Fruit fly (Drosophila melanogaster) whole organism, embryonic: Measurements from ENCODE around the gene CG17707.

Experiments
- Atf-2 ChIP-seq: fragments of 200-800 bp; sonication (Bioruptor generic); optimal IDR thresholded peaks from 2 replicates; lab custom pipeline; 2016; ENCODE audit warnings: missing biosample characterization, missing genetic modification characterization
- CG10267 ChIP-seq: fragments of 200-800 bp; sonication (Bioruptor generic); optimal IDR thresholded peaks from 2 replicates; lab custom pipeline; 2018; ENCODE audit warnings: missing biosample characterization, mild to moderate bottlenecking, missing genetic modification characterization, moderate library complexity
- CG10959 ChIP-seq: fragments of 200-800 bp; sonication (Bioruptor generic); IDR thresholded peaks from 2 replicates; pipeline ENCODE4 v1.3.6; 2022; ENCODE audit warnings: missing biosample characterization, missing genetic modification characterization
- CG10979 ChIP-seq: fragments of 200-800 bp; sonication (Bioruptor generic); optimal IDR thresholded peaks from 2 replicates; lab custom pipeline; 2018; ENCODE audit warnings: missing biosample characterization, mild to moderate bottlenecking, missing genetic modification characterization, moderate library complexity
- CG11398 ChIP-seq: fragments of 200-800 bp; sonication (Bioruptor generic); optimal IDR thresholded peaks from 2 replicates; lab custom pipeline; 2016; ENCODE audit warnings: missing biosample characterization, missing genetic modification characterization
- CG13287 ChIP-seq: fragments of 200-800 bp; sonication (Bioruptor generic); IDR thresholded peaks from 2 replicates; pipeline ENCODE4 v1.3.6; 2022; ENCODE audit warnings: missing biosample characterization, missing genetic modification characterization; ENCODE audit not compliant: partially characterized antibody
- CG13424 ChIP-seq: fragments of 200-800 bp; sonication (Bioruptor generic); optimal IDR thresholded peaks from 2 replicates; lab custom pipeline; 2019; ENCODE audit warnings: missing biosample characterization, mild to moderate bottlenecking, missing genetic modification characterization, moderate library complexity
- CG14050 ChIP-seq: fragments of 200-800 bp; sonication (Bioruptor generic); IDR thresholded peaks from 3 replicates; pipeline ENCODE4 v1.3.6; 2022; ENCODE audit warnings: missing biosample characterization, missing genetic modification characterization
- CG14441 ChIP-seq: fragments of 200-800 bp; sonication (Bioruptor generic); IDR thresholded peaks from 2 replicates; pipeline ENCODE4 v1.3.6; 2022; ENCODE audit warnings: missing biosample characterization, missing genetic modification characterization
- CG14710 ChIP-seq: fragments of 200-800 bp; sonication (Bioruptor generic); optimal IDR thresholded peaks from 3 replicates; lab custom pipeline; 2019; ENCODE audit warnings: missing biosample characterization, mild to moderate bottlenecking, missing genetic modification characterization, moderate library complexity
- CG15514 ChIP-seq: fragments of 200-800 bp; sonication (Bioruptor generic); optimal IDR thresholded peaks from 3 replicates; lab custom pipeline; 2017; ENCODE audit warnings: missing biosample characterization, missing genetic modification characterization, mild to moderate bottlenecking, moderate library complexity, missing genetic modification reagents
- CG15601 ChIP-seq: fragments of 200-800 bp; sonication (Bioruptor generic); optimal IDR thresholded peaks from 3 replicates; lab custom pipeline; 2019; ENCODE audit warnings: missing biosample characterization, mild to moderate bottlenecking, missing genetic modification characterization, moderate library complexity
- CG16779 ChIP-seq: fragments of 200-800 bp; sonication (Bioruptor generic); IDR thresholded peaks from 2 replicates; pipeline ENCODE4 v1.3.6; 2022; ENCODE audit warnings: missing biosample characterization, missing genetic modification characterization
- CG16863 ChIP-seq: fragments of 200-800 bp; sonication (Bioruptor generic); optimal IDR thresholded peaks from 3 replicates; lab custom pipeline; 2016; ENCODE audit warnings: missing biosample characterization, missing genetic modification characterization
- CG2116 ChIP-seq: fragments of 200-800 bp; sonication (Bioruptor generic); optimal IDR thresholded peaks from 3 replicates; lab custom pipeline; 2018; ENCODE audit warnings: missing biosample characterization, mild to moderate bottlenecking, missing genetic modification characterization
- CG34224 ChIP-seq: fragments of 200-800 bp; sonication (Bioruptor generic); IDR thresholded peaks from 3 replicates; pipeline ENCODE4 v1.3.6; 2022; ENCODE audit warnings: missing biosample characterization, missing genetic modification characterization; ENCODE audit not compliant: partially characterized antibody
- CG34376 ChIP-seq: fragments of 200-800 bp; sonication (Bioruptor generic); optimal IDR thresholded peaks from 2 replicates; lab custom pipeline; 2018; ENCODE audit warnings: missing biosample characterization, mild to moderate bottlenecking, missing genetic modification characterization
- CG3847 ChIP-seq: fragments of 200-800 bp; sonication (Bioruptor generic); IDR thresholded peaks from 2 replicates; pipeline ENCODE4 v1.3.6; 2022; ENCODE audit warnings: missing biosample characterization, missing genetic modification characterization
- CG4360 ChIP-seq: fragments of 200-800 bp; sonication (Bioruptor generic); IDR thresholded peaks from 2 replicates; pipeline ENCODE4 v1.3.6; 2022; ENCODE audit warnings: missing biosample characterization, missing genetic modification characterization
- CG6854 ChIP-seq: fragments of 200-800 bp; sonication (Bioruptor generic); optimal IDR thresholded peaks from 3 replicates; lab custom pipeline; 2017; ENCODE audit warnings: missing biosample characterization, mild to moderate bottlenecking, missing genetic modification characterization
- CG7271 ChIP-seq: fragments of 200-800 bp; sonication (Bioruptor generic); optimal IDR thresholded peaks from 2 replicates; lab custom pipeline; 2018; ENCODE audit warnings: missing biosample characterization, mild to moderate bottlenecking, missing genetic modification characterization, moderate library complexity
- CG9215 ChIP-seq: fragments of 200-800 bp; sonication (Bioruptor generic); IDR thresholded peaks from 2 replicates; pipeline ENCODE4 v1.3.6; 2022; ENCODE audit warnings: missing biosample characterization, missing genetic modification characterization
- Chrac-16 ChIP-seq: fragments of 200-800 bp; sonication (Bioruptor generic); optimal IDR thresholded peaks from 3 replicates; lab custom pipeline; 2016; ENCODE audit warnings: missing biosample characterization, missing genetic modification characterization
- Hand ChIP-seq: fragments of 200-800 bp; sonication (Bioruptor generic); optimal IDR thresholded peaks from 2 replicates; lab custom pipeline; 2017; ENCODE audit warnings: mild to moderate bottlenecking, missing biosample characterization, missing genetic modification reagents, missing genetic modification characterization
- Hr39 ChIP-seq: fragments of >200 bp; optimal IDR thresholded peaks from 2 replicates; lab custom pipeline; 2017
- Hsf ChIP-seq: fragments of 200-800 bp; sonication (Bioruptor generic); optimal IDR thresholded peaks from 3 replicates; lab custom pipeline; 2016; ENCODE audit warnings: missing biosample characterization, missing genetic modification characterization
- MBD-R2 ChIP-seq: fragments of 200-800 bp; sonication (Bioruptor generic); IDR thresholded peaks from 2 replicates; pipeline ENCODE4 v1.3.6; 2022; ENCODE audit warnings: missing biosample characterization, missing genetic modification characterization
- Meics ChIP-seq: fragments of 200-800 bp; sonication (Bioruptor generic); optimal IDR thresholded peaks from 2 replicates; lab custom pipeline; 2017; ENCODE audit warnings: missing biosample characterization, mild to moderate bottlenecking, missing genetic modification characterization
- Sin3A ChIP-seq: fragments of >200 bp; optimal IDR thresholded peaks from 2 replicates; lab custom pipeline; 2018
- Sox100B ChIP-seq: fragments of 200-800 bp; sonication (Bioruptor generic); optimal IDR thresholded peaks from 3 replicates; lab custom pipeline; 2018; ENCODE audit warnings: missing biosample characterization, mild to moderate bottlenecking, missing genetic modification characterization
- Sry-β ChIP-seq: fragments of 200-800 bp; sonication (Bioruptor generic); optimal IDR thresholded peaks from 2 replicates; lab custom pipeline; 2018; ENCODE audit warnings: missing biosample characterization, mild to moderate bottlenecking, missing genetic modification characterization, moderate library complexity
- dan ChIP-seq: fragments of 200-800 bp; sonication (Bioruptor generic); IDR thresholded peaks from 2 replicates; pipeline ENCODE4 v1.3.6; 2022; ENCODE audit warnings: missing biosample characterization, missing genetic modification characterization
- dpn ChIP-seq, 2 experiments: fragments of 200-800 bp; sonication (Bioruptor generic); optimal IDR thresholded peaks; 3 replicates each; lab custom pipeline; 2016; ENCODE audit warnings: missing biosample characterization in 2 of 2, missing genetic modification characterization in 2 of 2
- fru ChIP-seq: fragments of >200 bp; optimal IDR thresholded peaks from 2 replicates; lab custom pipeline; 2017
- hkb ChIP-seq, 2 experiments: fragments of 200-800 bp in 1 of 2; fragments of >200 bp in 1 of 2; sonication (Bioruptor generic) in 1 of 2; IDR thresholded peaks in 1 of 2; optimal IDR thresholded peaks in 1 of 2; 2 replicates each; pipeline versions ENCODE4 v1.3.6 to Lab custom; 2017 to 2022; ENCODE audit warnings: missing biosample characterization in 1 of 2, missing genetic modification characterization in 1 of 2
- inv ChIP-seq: fragments of 200-800 bp; sonication (Bioruptor generic); IDR thresholded peaks from 2 replicates; pipeline ENCODE4 v1.3.6; 2022; ENCODE audit warnings: missing biosample characterization, missing genetic modification characterization; ENCODE audit not compliant: partially characterized antibody
- jing ChIP-seq: fragments of 200-800 bp; sonication (Bioruptor generic); optimal IDR thresholded peaks from 2 replicates; lab custom pipeline; 2018; ENCODE audit warnings: missing biosample characterization, mild to moderate bottlenecking, missing genetic modification characterization
- lbe ChIP-seq: fragments of 200-800 bp; sonication (Bioruptor generic); optimal IDR thresholded peaks from 2 replicates; lab custom pipeline; 2016; ENCODE audit warnings: missing biosample characterization, mild to moderate bottlenecking, missing genetic modification characterization
- nerfin-2 ChIP-seq: fragments of 200-800 bp; sonication (Bioruptor generic); IDR thresholded peaks from 2 replicates; pipeline ENCODE4 v1.3.6; 2022; ENCODE audit warnings: missing biosample characterization, missing genetic modification characterization; ENCODE audit not compliant: partially characterized antibody
- ranshi ChIP-seq: fragments of 200-800 bp; sonication (Bioruptor generic); IDR thresholded peaks from 2 replicates; pipeline ENCODE4 v1.3.6; 2022; ENCODE audit warnings: missing biosample characterization, missing genetic modification characterization
- rib ChIP-seq: fragments of 200-800 bp; sonication (Bioruptor generic); IDR thresholded peaks from 2 replicates; pipeline ENCODE4 v1.3.6; 2022; ENCODE audit warnings: missing biosample characterization, missing genetic modification characterization
- sima ChIP-seq: fragments of 200-800 bp; sonication (Bioruptor generic); optimal IDR thresholded peaks from 2 replicates; lab custom pipeline; 2016; ENCODE audit warnings: missing biosample characterization, missing genetic modification characterization
- slou ChIP-seq: fragments of 200-800 bp; sonication (Bioruptor generic); optimal IDR thresholded peaks from 3 replicates; lab custom pipeline; 2016; ENCODE audit warnings: missing biosample characterization, missing genetic modification characterization
- slp2 ChIP-seq: fragments of 200-800 bp; sonication (Bioruptor generic); optimal IDR thresholded peaks from 2 replicates; lab custom pipeline; 2016; ENCODE audit warnings: missing biosample characterization, missing genetic modification characterization
- ssp ChIP-seq: fragments of 200-800 bp; sonication (Bioruptor generic); IDR thresholded peaks from 2 replicates; pipeline ENCODE4 v1.3.6; 2022; ENCODE audit warnings: missing biosample characterization, missing genetic modification characterization
- stwl ChIP-seq: fragments of 200-800 bp; sonication (Bioruptor generic); optimal IDR thresholded peaks from 3 replicates; lab custom pipeline; 2018; ENCODE audit warnings: missing biosample characterization, mild to moderate bottlenecking, missing genetic modification characterization, moderate library complexity
- tgo ChIP-seq: fragments of 200-800 bp; sonication (Bioruptor generic); IDR thresholded peaks from 3 replicates; pipeline ENCODE4 v1.3.6; 2022; ENCODE audit warnings: missing biosample characterization, missing genetic modification characterization
- tin ChIP-seq: fragments of 200-800 bp; sonication (Bioruptor generic); optimal IDR thresholded peaks from 3 replicates; lab custom pipeline; 2016; ENCODE audit warnings: missing biosample characterization, missing genetic modification characterization
- tio ChIP-seq: fragments of 200-800 bp; sonication (Bioruptor generic); optimal IDR thresholded peaks from 2 replicates; lab custom pipeline; 2017; ENCODE audit warnings: missing biosample characterization, missing genetic modification characterization, inconsistent platforms
- tup ChIP-seq: fragments of 200-800 bp; sonication (Bioruptor generic); optimal IDR thresholded peaks from 2 replicates; lab custom pipeline; 2016; ENCODE audit warnings: missing biosample characterization, mild to moderate bottlenecking, missing genetic modification characterization, moderate library complexity
- tx ChIP-seq: fragments of 200-800 bp; sonication (Bioruptor generic); optimal IDR thresholded peaks from 2 replicates; lab custom pipeline; 2016; ENCODE audit warnings: missing biosample characterization, missing genetic modification characterization

Gene CG17707

dm6 chrX:175542-176197 is 27.4 kb upstream of the CG17707 start (continued):
- TF ChIP-seq hkb (optimal IDR thresholded peaks at IDR 0.05; lab: Kevin White, UChicago) (no peak), hkb (GFP tag; IDR thresholded peaks at IDR 0.05; lab: Robert Waterston, UW) (no peak), dan (GFP tag; lab: Robert Waterston, UW) (no peak), slou (GFP tag; lab: Kevin White, UChicago) (no peak), tup (GFP tag; lab: Kevin White, UChicago) (no peak), CG14710 (peak; percentile 85), CG10979 (tag; lab: Kevin White, UChicago) (peak; percentile 88), ssp (GFP tag; lab: Robert Waterston, UW) (no peak), CG15514 (GFP tag; lab: Kevin White, UChicago) (no peak), CG16863 (GFP tag; lab: Kevin White, UChicago) (peak; percentile 22), CG14441 (GFP tag; lab: Robert Waterston, UW) (no peak), CG13424 (tag; lab: Kevin White, UChicago) (peak; percentile 70), Chrac-16 (GFP tag; lab: Kevin White, UChicago) (peak; percentile 71), Sox100B (GFP tag; lab: Kevin White, UChicago) (peak; percentile 58), slp2 (GFP tag; lab: Kevin White, UChicago) (peak; percentile 25), tin (GFP tag; lab: Kevin White, UChicago) (peak; percentile 41), nerfin-2 (no peak), fru (lab: Kevin White, UChicago) (no peak), CG14050 (GFP tag; lab: Robert Waterston, UW) (no peak), Hr39 (lab: Kevin White, UChicago) (no peak), ranshi (GFP tag; lab: Robert Waterston, UW) (no peak), CG4360 (GFP tag; lab: Robert Waterston, UW) (no peak), inv (GFP tag; lab: Robert Waterston, UW) (no peak), CG2116 (peak; percentile 10), Hsf (GFP tag; lab: Kevin White, UChicago) (peak; percentile 58), Meics (no peak), Sry-β (GFP tag; lab: Kevin White, UChicago) (peak; percentile 31), jing (GFP tag; lab: Kevin White, UChicago) (peak; percentile 33), stwl (tag; lab: Kevin White, UChicago) (peak; percentile 32), tgo (no peak; the same call in 2 of the 3 replicates), CG10959 (GFP tag; lab: Robert Waterston, UW) (no peak), CG15601 (tag; lab: Kevin White, UChicago) (peak; percentile 76), tio (GFP tag; lab: Kevin White, UChicago) (peak; percentile 56), CG3847 (GFP tag; lab: Robert Waterston, UW) (no peak), CG34376 (GFP tag; lab: Kevin White, UChicago) (no peak), Hand (GFP tag; lab: Kevin White, UChicago) (no peak), Atf-2 (GFP tag; lab: Kevin White, UChicago) (peak; percentile 63), sima (GFP tag; lab: Kevin White, UChicago) (no peak), Sin3A (no peak), tx (GFP tag; lab: Kevin White, UChicago) (peak; percentile 16), CG10267 (tag; lab: Kevin White, UChicago) (peak; percentile 79), rib (no peak), lbe (GFP tag; lab: Kevin White, UChicago) (peak; percentile 59), CG16779 (no peak), CG34224 (GFP tag; lab: Robert Waterston, UW) (no peak), CG11398 (GFP tag; lab: Kevin White, UChicago) (peak; percentile 59), CG13287 (GFP tag; lab: Robert Waterston, UW) (no peak), MBD-R2 (GFP tag; lab: Robert Waterston, UW) (no peak), CG9215 (GFP tag; lab: Robert Waterston, UW) (no peak), CG6854 (GFP tag; lab: Kevin White, UChicago) (no peak), CG7271 (tag; lab: Kevin White, UChicago) (no peak), dpn (GFP tag; optimal IDR thresholded peaks at IDR 0.05; lab: Kevin White, UChicago) (peak; percentile 20 to 31)
